Fruit fly (Drosophila melanogaster) whole organism, wandering third instar larva: ENCODE data around the gene AMPKalpha.

Experiments
- Abd-B ChIP-seq: fragments of >200 bp; optimal IDR thresholded peaks from 2 replicates; lab custom pipeline; 2017; ENCODE audit warnings: missing biosample characterization, missing genetic modification characterization
- CrebA ChIP-seq: fragments of 200-800 bp; sonication (Bioruptor generic); optimal IDR thresholded peaks from 2 replicates; lab custom pipeline; 2016; ENCODE audit warnings: missing biosample characterization, mild to moderate bottlenecking, missing genetic modification characterization, borderline replicate concordance
- Hr83 ChIP-seq: fragments of 200-300 bp; sonication (Bioruptor generic); optimal IDR thresholded peaks from 2 replicates; lab custom pipeline; 2016; ENCODE audit warnings: missing biosample characterization, mild to moderate bottlenecking, missing genetic modification characterization, moderate library complexity; ENCODE audit not compliant: poor library complexity, severe bottlenecking
- Myc ChIP-seq: fragments of >200 bp; optimal IDR thresholded peaks from 2 replicates; lab custom pipeline; 2017
- Vsx2 ChIP-seq: fragments of 200-300, 225-300 bp; sonication (Bioruptor generic); optimal IDR thresholded peaks from 2 replicates; lab custom pipeline; 2018; ENCODE audit warnings: missing biosample characterization, missing genetic modification characterization; ENCODE audit not compliant: partially characterized antibody
- dmrt93B ChIP-seq: fragments of 200-800 bp; sonication (Bioruptor generic); optimal IDR thresholded peaks from 2 replicates; lab custom pipeline; 2018; ENCODE audit warnings: missing biosample characterization, mild to moderate bottlenecking, missing genetic modification characterization
- ey ChIP-seq: fragments of 200-800 bp; sonication (Bioruptor generic); optimal IDR thresholded peaks from 2 replicates; lab custom pipeline; 2016; ENCODE audit warnings: missing biosample characterization, missing genetic modification characterization
- h ChIP-seq: fragments of 200-800 bp; sonication (Bioruptor generic); optimal IDR thresholded peaks from 3 replicates; lab custom pipeline; 2016; ENCODE audit warnings: missing biosample characterization, mild to moderate bottlenecking, missing genetic modification characterization
- lola ChIP-seq: fragments of >200 bp; optimal IDR thresholded peaks from 2 replicates; lab custom pipeline; 2017; ENCODE audit warnings: missing biosample characterization, missing genetic modification characterization
- pan ChIP-seq: fragments of >200 bp; optimal IDR thresholded peaks from 2 replicates; lab custom pipeline; 2017
- psq ChIP-seq: fragments of 200-800 bp; sonication (Bioruptor generic); optimal IDR thresholded peaks from 3 replicates; lab custom pipeline; 2017; ENCODE audit warnings: missing biosample characterization, mild to moderate bottlenecking, missing genetic modification characterization, moderate library complexity
- woc ChIP-seq: sonication (Bioruptor generic); optimal IDR thresholded peaks from 2 replicates; lab custom pipeline; 2016; ENCODE audit warnings: missing biosample characterization, mild to moderate bottlenecking, missing genetic modification characterization

dm6 chrX:1411225-1411932 lies 36.0 kb downstream of the AMPKalpha start:
- TF ChIP-seq pan (lab: Kevin White, UChicago): no peak
- TF ChIP-seq Vsx2: peak; percentile 31
- TF ChIP-seq CrebA (GFP tag; lab: Kevin White, UChicago): no peak
- peak; percentile 8 for TF ChIP-seq psq (GFP tag; lab: Kevin White, UChicago)
- TF ChIP-seq lola (GFP tag; lab: Kevin White, UChicago): no peak
- no peak for TF ChIP-seq Abd-B
- no peak for TF ChIP-seq Hr83 (GFP tag; lab: Kevin White, UChicago)
- TF ChIP-seq h (GFP tag; lab: Kevin White, UChicago): peak; percentile 12
- no peak for TF ChIP-seq Myc (lab: Kevin White, UChicago)
- no peak for TF ChIP-seq dmrt93B
- TF ChIP-seq woc (GFP tag; lab: Kevin White, UChicago): peak; percentile 80
- TF ChIP-seq ey (GFP tag; lab: Kevin White, UChicago): peak; percentile 36
